Worm (Caenorhabditis elegans) whole organism, late embryonic: ENCODE results near the gene Y73C8B.3.
A peak's percentile ranks its signal among the peaks of the same experiment; 100 is the strongest.

Experiments
- ahr-1 ChIP-seq: sonication (generic microtip); optimal IDR thresholded peaks from 2 replicates; lab custom pipeline; 2016; ENCODE audit warnings: missing genetic modification characterization, missing compliant biosample characterization
- lin-11 ChIP-seq: fragments of 200-800 bp; sonication (Bioruptor generic); optimal IDR thresholded peaks from 2 replicates; lab custom pipeline; 2018; ENCODE audit warnings: mild to moderate bottlenecking, missing genetic modification characterization, missing compliant biosample characterization
- nhr-11 ChIP-seq: fragments of 150-350 bp; optimal IDR thresholded peaks from 2 replicates; lab custom pipeline; 2014; ENCODE audit warnings: missing biosample characterization, missing genetic modification characterization
- pha-4 ChIP-seq: fragments of 150-350 bp; optimal IDR thresholded peaks from 2 replicates; lab custom pipeline; 2018; ENCODE audit warnings: missing biosample characterization, missing genetic modification reagents, missing genetic modification characterization
- pqm-1 ChIP-seq: sonication (generic microtip); optimal IDR thresholded peaks from 2 replicates; lab custom pipeline; 2016; ENCODE audit warnings: missing genetic modification characterization, missing compliant biosample characterization
- sox-4 ChIP-seq: sonication (generic microtip); optimal IDR thresholded peaks from 2 replicates; lab custom pipeline; 2017; ENCODE audit warnings: mild to moderate bottlenecking, missing genetic modification characterization, inconsistent platforms, missing compliant biosample characterization
- tbx-2 ChIP-seq: sonication (generic microtip); optimal IDR thresholded peaks from 2 replicates; lab custom pipeline; 2016; ENCODE audit warnings: missing genetic modification characterization, missing compliant biosample characterization

- TF ChIP-seq sox-4 (tag; lab: Kevin White, UChicago) (no peak), tbx-2 (peak; percentile 77), pha-4 (tag; lab: Kevin White, UChicago) (no peak), ahr-1 (tag; lab: Kevin White, UChicago) (no peak), lin-11 (tag; lab: Kevin White, UChicago) (no peak), nhr-11 (tag; lab: Kevin White, UChicago) (no peak), pqm-1 (tag; lab: Kevin White, UChicago) (no peak)
Measured at ce11 chrV:3218604-3219003, 25.6 kb upstream of the Y73C8B.3 start.
